Fruit fly (Drosophila melanogaster) whole organism, prepupa: ENCODE measurements around the gene MCTS1.

Experiments
- Blimp-1 ChIP-seq: fragments of 200-800 bp; sonication (Bioruptor generic); optimal IDR thresholded peaks from 3 replicates; lab custom pipeline; 2017; ENCODE audit warnings: missing biosample characterization, missing genetic modification characterization, mild to moderate bottlenecking, moderate library complexity, missing genetic modification reagents
- CG1621 ChIP-seq: fragments of 200-800 bp; sonication (Bioruptor generic); optimal IDR thresholded peaks from 3 replicates; lab custom pipeline; 2018; ENCODE audit warnings: missing biosample characterization, mild to moderate bottlenecking, missing genetic modification characterization
- CG6276 ChIP-seq: fragments of 200-800 bp; sonication (Bioruptor generic); optimal IDR thresholded peaks from 2 replicates; lab custom pipeline; 2017; ENCODE audit warnings: missing biosample characterization, mild to moderate bottlenecking, missing genetic modification characterization
- CG6854 ChIP-seq: fragments of 200-800 bp; sonication (Bioruptor generic); optimal IDR thresholded peaks from 2 replicates; lab custom pipeline; 2017; ENCODE audit warnings: missing biosample characterization, mild to moderate bottlenecking, missing genetic modification characterization
- CG7368 ChIP-seq: fragments of 200-800 bp; sonication (Bioruptor generic); optimal IDR thresholded peaks from 3 replicates; lab custom pipeline; 2016; ENCODE audit warnings: missing biosample characterization, missing genetic modification characterization
- CG8119 ChIP-seq: fragments of 200-800 bp; sonication (Bioruptor generic); IDR thresholded peaks from 3 replicates; pipeline ENCODE4 v1.3.6; 2022; ENCODE audit warnings: missing biosample characterization, missing genetic modification characterization
- Gug ChIP-seq: fragments of 200-800 bp; sonication (Bioruptor generic); IDR thresholded peaks from 2 replicates; pipeline ENCODE4 v1.3.6; 2022; ENCODE audit warnings: missing biosample characterization, missing genetic modification characterization
- Hr4 ChIP-seq: fragments of 200-800 bp; sonication (Bioruptor generic); optimal IDR thresholded peaks from 3 replicates; lab custom pipeline; 2016; ENCODE audit warnings: missing biosample characterization, missing genetic modification characterization
- Lpt ChIP-seq: fragments of 200-800 bp; sonication (Bioruptor generic); optimal IDR thresholded peaks from 3 replicates; lab custom pipeline; 2016; ENCODE audit warnings: missing biosample characterization, missing genetic modification characterization
- OdsH ChIP-seq: fragments of 200-800 bp; sonication (Bioruptor generic); optimal IDR thresholded peaks from 3 replicates; lab custom pipeline; 2016; ENCODE audit warnings: missing biosample characterization, missing genetic modification characterization
- Sox102F ChIP-seq: fragments of 200-800 bp; sonication (Bioruptor generic); optimal IDR thresholded peaks from 2 replicates; lab custom pipeline; 2016; ENCODE audit warnings: missing biosample characterization, mild to moderate bottlenecking, missing genetic modification characterization
- esn ChIP-seq: fragments of 200-800 bp; sonication (Bioruptor generic); optimal IDR thresholded peaks from 2 replicates; lab custom pipeline; 2016; ENCODE audit warnings: missing biosample characterization, mild to moderate bottlenecking, missing genetic modification characterization, moderate library complexity
- fd85E ChIP-seq: fragments of 200-800 bp; sonication (Bioruptor generic); optimal IDR thresholded peaks from 3 replicates; lab custom pipeline; 2016; ENCODE audit warnings: missing biosample characterization, missing genetic modification characterization

DNA sequence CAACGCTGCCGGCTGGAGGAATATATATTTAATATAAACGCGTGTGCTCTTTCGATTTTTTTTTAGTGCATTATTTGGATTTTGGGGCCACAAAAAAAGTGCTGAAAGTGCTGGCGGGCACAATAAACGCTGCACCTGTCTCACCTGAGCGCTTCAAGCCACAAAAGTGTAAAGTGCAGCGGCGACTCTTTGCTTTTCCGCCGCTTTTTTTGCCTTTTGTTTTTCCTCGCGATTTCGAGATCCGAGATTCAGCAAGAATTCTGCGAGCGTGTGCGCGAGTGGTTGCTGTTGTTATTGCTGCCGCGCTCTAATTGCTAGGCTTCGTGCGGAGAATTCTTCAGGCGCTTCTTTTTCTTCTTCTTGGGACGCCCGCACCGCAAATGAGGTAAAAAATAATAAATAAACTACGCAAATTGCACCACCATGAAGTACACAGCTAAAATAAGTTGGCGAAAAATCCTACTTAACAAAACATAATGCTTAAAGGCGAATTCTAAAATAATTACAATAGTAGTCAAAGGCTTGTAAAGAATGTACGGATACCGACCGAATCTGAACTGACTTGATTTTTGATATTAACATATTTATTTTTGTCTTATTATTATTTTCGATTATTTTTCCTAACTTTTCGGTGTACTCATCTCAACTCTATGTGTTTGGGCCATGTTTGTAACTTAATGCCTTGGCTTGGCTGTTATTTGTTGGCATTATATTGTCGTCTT lies 13.4 kb downstream of the MCTS1 start:
- no peak for TF ChIP-seq Lpt (GFP tag; lab: Kevin White, UChicago)
- no peak for TF ChIP-seq CG6276 (GFP tag; lab: Kevin White, UChicago)
- TF ChIP-seq Gug (GFP tag; lab: Robert Waterston, UW) = no peak
- TF ChIP-seq Sox102F (GFP tag; lab: Kevin White, UChicago) = no peak
- TF ChIP-seq fd85E (GFP tag; lab: Kevin White, UChicago) = no peak
- peak; percentile 4 for TF ChIP-seq OdsH (GFP tag; lab: Kevin White, UChicago)
- no peak for TF ChIP-seq CG1621
- TF ChIP-seq esn = no peak
- TF ChIP-seq Hr4 (GFP tag; lab: Kevin White, UChicago) = no peak
- TF ChIP-seq CG8119 (GFP tag; lab: Robert Waterston, UW) = no peak
- TF ChIP-seq Blimp-1 = no peak
- no peak for TF ChIP-seq CG6854 (GFP tag; lab: Kevin White, UChicago)
- TF ChIP-seq CG7368 (GFP tag; lab: Kevin White, UChicago) = no peak
